Worm (Caenorhabditis elegans): ENCODE measurements around the gene syx-3.

The syx-3 gene

DNA sequence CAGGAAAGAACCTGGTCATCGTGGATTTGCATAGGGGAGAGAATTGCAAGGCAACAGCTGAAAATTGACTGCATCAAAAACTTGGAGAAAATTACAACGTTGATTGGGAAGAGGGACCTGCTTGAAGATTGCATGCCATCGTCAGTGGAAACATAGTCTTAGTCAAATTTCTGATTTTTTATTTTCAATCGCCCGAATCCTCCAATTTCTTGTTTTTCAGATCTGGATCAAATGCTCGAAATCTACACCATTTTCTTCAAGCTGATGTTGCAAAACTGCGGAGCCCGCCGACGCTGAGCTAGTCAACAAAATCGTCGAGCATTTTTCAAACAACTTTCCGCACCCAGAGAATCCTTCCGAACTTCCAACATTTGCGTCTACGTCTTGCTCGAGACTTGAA, 24.7 kb downstream of the syx-3 start:
- TF ChIP-seq xbp-1 (tag; optimal IDR thresholded peaks at IDR 0.05) (no peak), nhr-11 (tag; optimal IDR thresholded peaks at IDR 0.05) (no peak), nhr-47 (tag; optimal IDR thresholded peaks at IDR 0.05) (no peak), vab-15 (tag; optimal IDR thresholded peaks at IDR 0.05) (no peak), lin-13 (GFP tag; optimal IDR thresholded peaks at IDR 0.05) (no peak), dsc-1 (tag; optimal IDR thresholded peaks at IDR 0.05) (no peak), pax-3 (tag; optimal IDR thresholded peaks at IDR 0.05) (no peak), nhr-71 (tag; optimal IDR thresholded peaks at IDR 0.05) (no peak), nhr-237 (tag; optimal IDR thresholded peaks at IDR 0.05) (no peak), sup-37 (GFP tag; optimal IDR thresholded peaks at IDR 0.05) (no peak), lin-15B (tag; optimal IDR thresholded peaks at IDR 0.05) (no peak), C34B4.2 (tag; optimal IDR thresholded peaks at IDR 0.05) (no peak), ztf-11 (tag; optimal IDR thresholded peaks at IDR 0.05) (no peak), lin-35 (GFP tag; optimal IDR thresholded peaks at IDR 0.05) (no peak), alr-1 (tag; optimal IDR thresholded peaks at IDR 0.05; ENCODE audit: borderline replicate concordance) (no peak), lsy-2 (tag; optimal IDR thresholded peaks at IDR 0.05) (no peak), irx-1 (tag; optimal IDR thresholded peaks at IDR 0.05) (no peak), jun-1 (tag; optimal IDR thresholded peaks at IDR 0.05) (no peak), ceh-82 (tag; optimal IDR thresholded peaks at IDR 0.05) (no peak)

- TF ChIP-seq elt-3 (tag; optimal IDR thresholded peaks at IDR 0.05) (no peak), skn-1 (tag; optimal IDR thresholded peaks at IDR 0.05) (no peak), elt-2 (tag; optimal IDR thresholded peaks at IDR 0.05) (peak; percentile 42)
Observed at ce11 chrX:5374742-5375141, 25.8 kb downstream of the syx-3 start, which contains the start of gene sek-4. Gene sek-4 (plus strand): TSS chrX:5375059.

ce11 chrX:5377307-5377706, 28.4 kb downstream of the syx-3 start, which contains the start of gene sek-5:
Gene sek-5 (plus strand): TSS chrX:5377607.
- no peak for TF ChIP-seq ztf-4 (tag; optimal IDR thresholded peaks at IDR 0.05)
- no peak for TF ChIP-seq unc-130 (tag; optimal IDR thresholded peaks at IDR 0.05)
- no peak for TF ChIP-seq ama-1 (optimal IDR thresholded peaks at IDR 0.05)
- no peak for TF ChIP-seq nhr-28 (tag; optimal IDR thresholded peaks at IDR 0.05)
- TF ChIP-seq lir-3 (tag; optimal IDR thresholded peaks at IDR 0.05; ENCODE audit: poor library complexity) = no peak
- no peak for TF ChIP-seq lin-15B (tag; optimal IDR thresholded peaks at IDR 0.05)
- TF ChIP-seq lsy-2 (tag; optimal IDR thresholded peaks at IDR 0.05) = no peak
- no peak for TF ChIP-seq C34B4.2 (tag; optimal IDR thresholded peaks at IDR 0.05)
- no peak for TF ChIP-seq irx-1 (tag; optimal IDR thresholded peaks at IDR 0.05)
- no peak for TF ChIP-seq tlp-1 (tag; optimal IDR thresholded peaks at IDR 0.05)
- TF ChIP-seq fos-1 (tag; optimal IDR thresholded peaks at IDR 0.05) = no peak
- no peak for TF ChIP-seq ceh-8 (GFP tag; optimal IDR thresholded peaks at IDR 0.05)
- TF ChIP-seq mab-9 (GFP tag; IDR thresholded peaks at IDR 0.05) = no peak
- no peak for TF ChIP-seq blmp-1 (tag; optimal IDR thresholded peaks at IDR 0.05)
- no peak for TF ChIP-seq nhr-20 (tag; optimal IDR thresholded peaks at IDR 0.05)

ce11 chrX:5382778-5383177, 33.9 kb downstream of the syx-3 start:
- no peak for TF ChIP-seq dpl-1 (GFP tag; optimal IDR thresholded peaks at IDR 0.05)
- TF ChIP-seq Y116A8C.19 (tag; optimal IDR thresholded peaks at IDR 0.05; ENCODE audit: borderline replicate concordance) = no peak
- TF ChIP-seq dsc-1 (tag; optimal IDR thresholded peaks at IDR 0.05) = peak; percentile 84
- TF ChIP-seq nhr-77 (tag; optimal IDR thresholded peaks at IDR 0.05) = no peak

ce11 chrX:5386558-5386957, 37.7 kb downstream of the syx-3 start, which contains the start of gene kcnl-3:
Gene kcnl-3 (plus strand): TSS chrX:5386858.
- TF ChIP-seq hlh-4 (tag; optimal IDR thresholded peaks at IDR 0.05) (no peak), unc-62 (GFP tag; optimal IDR thresholded peaks at IDR 0.05) (no peak), lin-14 (GFP tag; optimal IDR thresholded peaks at IDR 0.05) (no peak), nhr-85 (tag) (no peak), ceh-82 (tag; optimal IDR thresholded peaks at IDR 0.05) (no peak), aly-2 (tag; optimal IDR thresholded peaks at IDR 0.05) (no peak)

Data from whole organism, L1 larva.